Fruit fly (Drosophila melanogaster) whole organism, adult: ENCODE measurements around the gene CG46304.

Experiments
- CG12768 ChIP-seq: fragments of 200-800 bp; sonication (Bioruptor generic); optimal IDR thresholded peaks from 2 replicates; lab custom pipeline; 2017; ENCODE audit warnings: missing biosample characterization, missing genetic modification characterization, mild to moderate bottlenecking, moderate library complexity, missing genetic modification reagents
- CG14711 ChIP-seq: fragments of 200-800 bp; sonication (Bioruptor generic); optimal IDR thresholded peaks from 2 replicates; lab custom pipeline; 2018; ENCODE audit warnings: missing biosample characterization, mild to moderate bottlenecking, missing genetic modification characterization, moderate library complexity
- CG1620 ChIP-seq: fragments of 200-800 bp; sonication (Bioruptor generic); optimal IDR thresholded peaks from 2 replicates; lab custom pipeline; 2016; ENCODE audit warnings: missing biosample characterization, missing genetic modification characterization
- Clk ChIP-seq: fragments of 200-800 bp; sonication (Bioruptor generic); optimal IDR thresholded peaks from 2 replicates; lab custom pipeline; 2017; ENCODE audit warnings: missing biosample characterization, missing genetic modification characterization
- Mnt ChIP-seq: fragments of 200-800 bp; sonication (Bioruptor generic); optimal IDR thresholded peaks from 2 replicates; lab custom pipeline; 2016; ENCODE audit warnings: missing biosample characterization, mild to moderate bottlenecking, missing genetic modification characterization
- bab1 ChIP-seq: fragments of 200-800 bp; sonication (Bioruptor generic); optimal IDR thresholded peaks from 3 replicates; lab custom pipeline; 2019; ENCODE audit warnings: missing biosample characterization, mild to moderate bottlenecking, missing genetic modification characterization, moderate library complexity
- cnc ChIP-seq, 2 experiments: fragments of >200 bp; optimal IDR thresholded peaks; 2 replicates each; lab custom pipeline; 2017
- kay ChIP-seq: fragments of 200-800 bp; sonication (Bioruptor generic); peaks from one replicate; lab custom pipeline; 2016; ENCODE audit warnings: missing biosample characterization, missing genetic modification characterization, borderline replicate concordance
- ovo ChIP-seq: fragments of 200-800 bp; sonication (Bioruptor generic); optimal IDR thresholded peaks from 2 replicates; lab custom pipeline; 2016; ENCODE audit warnings: missing biosample characterization, missing genetic modification characterization
- tj ChIP-seq: fragments of 200-800 bp; sonication (Bioruptor generic); optimal IDR thresholded peaks from 3 replicates; lab custom pipeline; 2017; ENCODE audit warnings: missing biosample characterization, mild to moderate bottlenecking, missing genetic modification characterization, moderate library complexity
- toe ChIP-seq: fragments of 200-800 bp; sonication (Bioruptor generic); optimal IDR thresholded peaks from 2 replicates; lab custom pipeline; 2016; ENCODE audit warnings: missing biosample characterization, missing genetic modification characterization

dm6 chr2L:18987078-18987895 lies 41.2 kb downstream of the CG46304 start, which contains the start of the genes Swip-1 and EMC5:
- TF ChIP-seq CG14711 (tag; lab: Kevin White, UChicago) (peak; percentile 92), Clk (GFP tag; lab: Kevin White, UChicago) (no peak), ovo (GFP tag; lab: Kevin White, UChicago) (peak; percentile 36), kay (GFP tag; lab: Kevin White, UChicago) (no peak), CG12768 (no peak), toe (GFP tag; lab: Kevin White, UChicago) (peak; percentile 48), tj (peak; percentile 57), cnc (optimal IDR thresholded peaks at IDR 0.05; lab: Kevin White, UChicago) (no peak), CG1620 (GFP tag; lab: Kevin White, UChicago) (peak; percentile 8), Mnt (GFP tag; lab: Kevin White, UChicago) (peak; percentile 22), bab1 (peak; percentile 29)
